Worm (Caenorhabditis elegans): Measurements from ENCODE around the gene gip-1.

Gene gip-1

DNA sequence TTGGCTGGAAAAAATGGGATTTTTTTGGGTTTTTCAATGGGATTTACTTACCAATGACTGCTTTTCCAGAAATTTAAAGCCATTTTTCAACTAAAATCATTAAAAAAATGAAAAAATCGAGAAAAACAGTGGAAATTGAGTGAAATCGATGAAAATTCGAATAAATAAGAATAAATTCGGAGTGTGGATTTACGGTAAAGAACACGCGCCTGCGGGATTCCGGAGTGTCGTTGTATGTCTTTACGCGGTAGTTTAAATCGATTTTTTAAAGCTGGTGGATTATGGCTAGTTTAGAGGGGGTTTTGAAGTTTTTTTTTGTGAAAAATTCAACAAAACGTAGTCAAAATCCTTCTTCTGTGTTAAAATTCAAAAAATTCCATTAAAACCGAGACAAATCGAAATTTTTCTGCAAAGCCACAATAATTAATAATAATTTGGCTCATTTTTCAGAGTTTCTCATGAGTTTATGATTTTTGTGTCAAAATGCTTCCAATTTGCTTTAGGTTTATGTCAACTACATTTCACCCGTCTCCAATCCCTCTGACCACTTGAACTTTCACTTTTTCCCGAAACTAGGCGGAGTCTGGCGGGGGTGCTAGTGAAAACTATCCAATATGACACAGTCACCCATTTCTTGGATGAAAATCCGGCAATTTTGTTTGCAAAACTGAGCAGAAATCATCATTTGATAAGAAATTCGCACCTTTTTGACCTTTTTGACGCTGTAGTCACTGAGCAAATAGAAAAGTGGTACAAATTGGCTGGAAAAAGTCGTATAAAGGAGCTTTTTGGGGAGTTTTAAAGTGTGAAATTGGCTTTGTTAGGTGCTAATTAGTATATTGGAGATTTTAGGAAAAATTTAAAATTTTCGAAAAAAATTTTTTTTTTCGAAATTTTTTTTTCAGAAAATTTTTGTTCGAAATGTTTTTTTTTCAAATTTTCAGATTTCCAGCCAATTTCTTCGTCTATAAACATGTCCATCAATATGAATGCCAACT is 54.0 kb downstream of the gip-1 start, which contains the start of the genes cic-1 and strm-1:
cic-1 (minus strand) TSS at position 96 of the 998 bp plus-strand sequence.
strm-1 (plus strand) TSS at position 945 of the 998 bp plus-strand sequence.
- TF ChIP-seq nhr-237 (tag; optimal IDR thresholded peaks at IDR 0.05) (peak; percentile 20), ceh-39 (tag; optimal IDR thresholded peaks at IDR 0.05) (no peak), lin-13 (tag; optimal IDR thresholded peaks at IDR 0.05) (peak; percentile 30), nhr-2 (tag; optimal IDR thresholded peaks at IDR 0.05) (no peak), unc-120 (tag; optimal IDR thresholded peaks at IDR 0.05; ENCODE audit: poor library complexity, severe bottlenecking) (peak; percentile 38), sem-2 (GFP tag; optimal IDR thresholded peaks at IDR 0.05) (no peak), mab-5 (tag; optimal IDR thresholded peaks at IDR 0.05) (peak; percentile 11), ces-1 (GFP tag; optimal IDR thresholded peaks at IDR 0.05) (peak; percentile 77), elt-1 (tag; optimal IDR thresholded peaks at IDR 0.05; ENCODE audit: borderline replicate concordance, insufficient read depth) (no peak), ham-2 (GFP tag; optimal IDR thresholded peaks at IDR 0.05) (peak; percentile 40), elt-3 (tag; optimal IDR thresholded peaks at IDR 0.05) (no peak), blmp-1 (tag; optimal IDR thresholded peaks at IDR 0.05) (peak; percentile 94), lsy-2 (tag; optimal IDR thresholded peaks at IDR 0.05) (peak; percentile 51), lin-32 (GFP tag; optimal IDR thresholded peaks at IDR 0.05) (no peak), hlh-1 (tag; optimal IDR thresholded peaks at IDR 0.05) (no peak), mep-1 (tag; optimal IDR thresholded peaks at IDR 0.05) (no peak)

DNA sequence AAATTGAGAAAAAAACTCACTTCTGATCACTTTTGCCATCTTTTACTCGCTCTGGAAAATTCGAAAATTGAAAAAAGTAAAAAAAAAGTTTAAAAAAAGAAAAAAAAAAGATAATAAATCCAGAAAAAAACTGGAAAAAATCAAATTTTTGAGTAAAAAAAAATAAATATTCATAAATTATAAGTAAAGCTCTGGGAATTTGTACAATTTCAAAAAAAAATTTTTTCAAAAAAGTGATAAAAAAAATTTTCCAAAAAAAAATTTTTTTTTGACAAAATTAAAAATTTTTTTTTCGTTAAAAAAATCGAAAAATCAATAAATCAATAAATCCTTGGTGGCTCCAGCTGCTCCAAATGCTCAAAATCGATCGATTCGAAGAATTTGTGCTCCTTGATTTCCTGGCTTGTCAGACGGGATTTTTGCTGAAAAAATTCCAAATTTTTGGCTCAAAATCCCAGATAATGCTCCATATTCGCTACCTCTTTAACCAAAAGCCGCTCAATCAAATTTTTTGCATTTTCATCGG is 63.6 kb downstream of the gip-1 start, which contains the start of gene mrpl-30:
mrpl-30 (minus strand) TSS at position 51 of the 526 bp plus-strand sequence.
- TF ChIP-seq ceh-83 (GFP tag; optimal IDR thresholded peaks at IDR 0.05) (no peak), nhr-28 (tag; optimal IDR thresholded peaks at IDR 0.05) (no peak), flh-1 (GFP tag; optimal IDR thresholded peaks at IDR 0.05) (no peak), ham-2 (GFP tag; optimal IDR thresholded peaks at IDR 0.05) (no peak)
